Worm (Caenorhabditis elegans) whole organism, late embryonic: ENCODE measurements around the gene B0302.5.

Source experiments
- ceh-14 ChIP-seq: sonication (generic microtip); optimal IDR thresholded peaks from 2 replicates; lab custom pipeline; 2016; ENCODE audit warnings: missing genotype, missing genetic modification characterization, missing compliant biosample characterization
- elt-2 ChIP-seq: sonication (generic microtip); optimal IDR thresholded peaks from 2 replicates; lab custom pipeline; 2016; ENCODE audit warnings: missing genetic modification reagents, missing genetic modification characterization, missing compliant biosample characterization
- fax-1 ChIP-seq: sonication (generic microtip); optimal IDR thresholded peaks from 2 replicates; lab custom pipeline; 2016; ENCODE audit warnings: missing genotype, missing genetic modification characterization, missing compliant biosample characterization
- fkh-10 ChIP-seq: fragments of 150-350 bp; optimal IDR thresholded peaks from 2 replicates; lab custom pipeline; 2014; ENCODE audit warnings: missing biosample characterization, missing genetic modification reagents, missing genetic modification characterization
- madf-2 ChIP-seq: sonication (generic microtip); optimal IDR thresholded peaks from 2 replicates; lab custom pipeline; 2017; ENCODE audit warnings: missing genetic modification characterization, missing compliant biosample characterization
- nhr-11 ChIP-seq: fragments of 150-350 bp; optimal IDR thresholded peaks from 2 replicates; lab custom pipeline; 2014; ENCODE audit warnings: missing biosample characterization, missing genetic modification characterization
- ref-2 ChIP-seq: sonication (generic microtip); optimal IDR thresholded peaks from 2 replicates; lab custom pipeline; 2016; ENCODE audit warnings: missing genetic modification characterization, missing compliant biosample characterization
- rnt-1 ChIP-seq: sonication (generic microtip); optimal IDR thresholded peaks from 2 replicates; lab custom pipeline; 2016; ENCODE audit warnings: missing genetic modification characterization, missing compliant biosample characterization
- sdc-2 ChIP-seq: sonication (generic microtip); optimal IDR thresholded peaks from 2 replicates; lab custom pipeline; 2016; ENCODE audit warnings: missing genotype, missing genetic modification characterization, missing compliant biosample characterization
- sox-2 ChIP-seq: fragments of 200-800 bp; sonication (Bioruptor generic); IDR thresholded peaks from 2 replicates; pipeline ENCODE4 v1.3.6; 2022; ENCODE audit warnings: missing genetic modification reagents, missing genetic modification characterization, missing compliant biosample characterization
- tbx-2 ChIP-seq: sonication (generic microtip); optimal IDR thresholded peaks from 2 replicates; lab custom pipeline; 2016; ENCODE audit warnings: missing genetic modification characterization, missing compliant biosample characterization
- unc-42 ChIP-seq: sonication (generic microtip); optimal IDR thresholded peaks from 2 replicates; lab custom pipeline; 2016; ENCODE audit warnings: missing genotype, missing genetic modification characterization, missing compliant biosample characterization
- unc-86 ChIP-seq: sonication (generic microtip); optimal IDR thresholded peaks from 2 replicates; lab custom pipeline; 2016; ENCODE audit warnings: missing genetic modification characterization, missing compliant biosample characterization

ce11 chrX:17170401-17170800, 24.5 kb downstream of the B0302.5 start:
- TF ChIP-seq madf-2 (no peak), nhr-11 (tag; lab: Kevin White, UChicago) (no peak), fax-1 (tag; lab: Kevin White, UChicago) (no peak), elt-2 (tag; lab: Kevin White, UChicago) (no peak), sox-2 (GFP tag; lab: Robert Waterston, UW) (no peak), ref-2 (tag; lab: Kevin White, UChicago) (no peak), ceh-14 (tag; lab: Kevin White, UChicago) (no peak), unc-86 (tag; lab: Kevin White, UChicago) (no peak), sdc-2 (tag; lab: Kevin White, UChicago) (no peak), rnt-1 (tag; lab: Kevin White, UChicago) (no peak), tbx-2 (tag; lab: Kevin White, UChicago) (no peak), fkh-10 (no peak), unc-42 (tag; lab: Kevin White, UChicago) (peak; percentile 59)
